Worm (Caenorhabditis elegans) whole organism, young adult: ENCODE measurements around the gene ZK512.2.

Experiments
- B0336.3 ChIP-seq: fragments of 200-800 bp; sonication (Bioruptor generic); IDR thresholded peaks from 2 replicates; pipeline ENCODE4 v1.3.6; 2022; ENCODE audit warnings: missing genetic modification characterization, missing compliant biosample characterization
- ama-1 ChIP-seq, 3 experiments: fragments of 150-350 bp in 1 of 3; sonication (generic microtip) in 2 of 3; optimal IDR thresholded peaks; 2 replicates each; lab custom pipeline; 2014 to 2018; ENCODE audit warnings: missing biosample characterization in 2 of 3, missing genetic modification characterization in 2 of 3, missing genetic modification reagents in 2 of 3
- atf-7 ChIP-seq: sonication (generic microtip); optimal IDR thresholded peaks from 2 replicates; lab custom pipeline; 2017; ENCODE audit warnings: mild to moderate bottlenecking, missing genetic modification characterization, missing compliant biosample characterization
- bed-2 ChIP-seq: fragments of 200-800 bp; sonication (Bioruptor generic); IDR thresholded peaks from 2 replicates; pipeline ENCODE4 v1.3.6; 2022; ENCODE audit warnings: missing genetic modification reagents, missing genetic modification characterization, missing compliant biosample characterization
- hlh-12 ChIP-seq: sonication (generic microtip); optimal IDR thresholded peaks from 2 replicates; lab custom pipeline; 2016; ENCODE audit warnings: missing genetic modification characterization, missing compliant biosample characterization
- let-526 ChIP-seq: fragments of 200-800 bp; sonication (Bioruptor generic); IDR thresholded peaks from 2 replicates; pipeline ENCODE4 v1.3.6; 2022; ENCODE audit warnings: missing genetic modification reagents, missing genetic modification characterization, missing compliant biosample characterization
- rpc-1 ChIP-seq, 2 experiments: fragments of 150-350 bp in 1 of 2; sonication (generic microtip) in 1 of 2; optimal IDR thresholded peaks; 2 replicates each; lab custom pipeline; 2014 to 2018; ENCODE audit warnings: missing biosample characterization in 1 of 2, missing genetic modification characterization in 1 of 2, missing genetic modification reagents in 1 of 2, missing genotype in 1 of 2
- unc-130 ChIP-seq: sonication (generic microtip); optimal IDR thresholded peaks from 2 replicates; lab custom pipeline; 2016; ENCODE audit warnings: missing genetic modification reagents, missing genetic modification characterization, missing compliant biosample characterization
- ztf-28 ChIP-seq: fragments of 200-800 bp; sonication (Bioruptor generic); IDR thresholded peaks from 2 replicates; pipeline ENCODE4 v1.3.6; 2022; ENCODE audit warnings: missing genetic modification reagents, missing genetic modification characterization, missing compliant biosample characterization

DNA sequence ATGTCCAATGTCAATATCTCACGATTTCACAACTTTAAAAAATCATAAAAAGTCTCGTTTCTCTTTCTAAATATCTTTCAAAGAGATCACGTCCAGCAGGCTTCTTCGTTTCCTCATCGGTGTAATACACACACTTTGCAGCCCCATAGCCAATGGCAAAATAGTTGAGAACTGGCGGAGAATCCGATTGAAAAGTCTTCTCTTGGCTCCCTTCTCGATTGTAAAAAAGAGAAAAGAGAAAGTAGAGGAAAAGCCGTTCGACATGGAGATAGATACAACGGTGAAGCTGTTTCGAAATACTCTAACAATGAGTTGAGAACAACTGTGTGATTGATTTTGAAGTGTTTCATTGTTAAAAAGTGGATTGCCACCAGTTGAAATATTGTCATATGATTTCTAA is 7.2 kb upstream of the ZK512.2 start:
- TF ChIP-seq unc-130 (GFP tag; lab: Kevin White, UChicago) (no peak), rpc-1 (optimal IDR thresholded peaks at IDR 0.05; lab: Kevin White, UChicago) (no peak), rpc-1 (tag; optimal IDR thresholded peaks at IDR 0.05; lab: Kevin White, UChicago) (no peak), ztf-28 (GFP tag; lab: Robert Waterston, UW) (no peak), ama-1 (optimal IDR thresholded peaks at IDR 0.05; lab: Kevin White, UChicago) (no peak), ama-1 (GFP tag; optimal IDR thresholded peaks at IDR 0.05; lab: Kevin White, UChicago) (no peak), B0336.3 (GFP tag; lab: Robert Waterston, UW) (no peak), hlh-12 (tag; lab: Kevin White, UChicago) (no peak), atf-7 (tag; lab: Kevin White, UChicago) (no peak), let-526 (no peak), bed-2 (no peak)
